Worm (Caenorhabditis elegans) whole organism, L4/young adult: ENCODE data around the gene F20E11.7.
"Not testable (repeated sequence)": the region's sequence is repeated elsewhere in the genome, so short reads cannot be mapped to it uniquely, and the experiment has no call there.

Experiments used
- W03F9.2 ChIP-seq: fragments of 150-350 bp; optimal IDR thresholded peaks from 2 replicates; lab custom pipeline; 2014; ENCODE audit warnings: missing biosample characterization, missing genetic modification characterization
- dao-5 ChIP-seq: sonication (generic microtip); optimal IDR thresholded peaks from 2 replicates; lab custom pipeline; 2016; ENCODE audit warnings: missing genotype, missing genetic modification characterization, moderate library complexity, missing compliant biosample characterization
- him-1 ChIP-seq: sonication (generic microtip); optimal IDR thresholded peaks from 2 replicates; lab custom pipeline; 2016; ENCODE audit warnings: missing genotype, missing genetic modification reagents, missing genetic modification characterization, missing compliant biosample characterization

- not testable (repeated sequence) for TF ChIP-seq him-1 (tag; lab: Kevin White, UChicago); W03F9.2 (tag; lab: Kevin White, UChicago); dao-5
Observed at ce11 chrV:17464278-17464677, at the start of gene F20E11.7.
